Worm (Caenorhabditis elegans): ENCODE data around the gene F25B4.4.

DNA sequence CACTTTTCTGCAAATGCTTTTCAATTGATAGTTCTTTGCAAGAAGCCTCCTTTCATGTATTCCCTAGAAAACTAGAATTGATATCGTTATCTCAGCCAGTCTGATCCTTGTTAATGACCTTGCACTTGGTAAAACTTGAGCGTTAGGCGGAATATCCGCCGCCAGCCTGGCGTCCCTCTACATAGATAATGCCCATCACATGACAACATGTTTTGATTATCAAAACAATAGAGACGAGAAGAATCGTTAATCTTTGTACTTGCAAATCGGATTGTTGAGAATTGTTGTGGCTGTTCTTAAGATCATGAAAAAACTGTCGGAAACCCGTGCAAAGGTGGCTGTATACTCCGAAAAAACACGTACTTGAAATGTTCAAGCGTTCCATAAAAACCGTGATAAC lies 8.9 kb downstream of the F25B4.4 start:
- no peak for TF ChIP-seq aly-2 (tag; optimal IDR thresholded peaks at IDR 0.05)
- no peak for TF ChIP-seq dmd-4 (tag; optimal IDR thresholded peaks at IDR 0.05)
- no peak for TF ChIP-seq egl-27 (tag; optimal IDR thresholded peaks at IDR 0.05)
- TF ChIP-seq snpc-4 (tag; optimal IDR thresholded peaks at IDR 0.05) = no peak
- no peak for TF ChIP-seq unc-62 (GFP tag; optimal IDR thresholded peaks at IDR 0.05)
- no peak for TF ChIP-seq nhr-237 (tag; optimal IDR thresholded peaks at IDR 0.05)
- peak; percentile 22 for TF ChIP-seq gmeb-1 (tag; optimal IDR thresholded peaks at IDR 0.05)
- no peak for TF ChIP-seq nhr-12 (tag; optimal IDR thresholded peaks at IDR 0.05)
- no peak for TF ChIP-seq R02D3.7 (tag; optimal IDR thresholded peaks at IDR 0.05)
- no peak for TF ChIP-seq elt-1 (tag; optimal IDR thresholded peaks at IDR 0.05)
- no peak for TF ChIP-seq ztf-11 (tag; optimal IDR thresholded peaks at IDR 0.05)
- no peak for TF ChIP-seq unc-39 (tag; optimal IDR thresholded peaks at IDR 0.05)
- TF ChIP-seq blmp-1 (tag; optimal IDR thresholded peaks at IDR 0.05; ENCODE audit: insufficient read depth) = no peak
- TF ChIP-seq nhr-10 (tag; optimal IDR thresholded peaks at IDR 0.05) = no peak

Measured in whole organism, L2 larva.